Fruit fly (Drosophila melanogaster): ENCODE data around the gene sty.

DNA sequence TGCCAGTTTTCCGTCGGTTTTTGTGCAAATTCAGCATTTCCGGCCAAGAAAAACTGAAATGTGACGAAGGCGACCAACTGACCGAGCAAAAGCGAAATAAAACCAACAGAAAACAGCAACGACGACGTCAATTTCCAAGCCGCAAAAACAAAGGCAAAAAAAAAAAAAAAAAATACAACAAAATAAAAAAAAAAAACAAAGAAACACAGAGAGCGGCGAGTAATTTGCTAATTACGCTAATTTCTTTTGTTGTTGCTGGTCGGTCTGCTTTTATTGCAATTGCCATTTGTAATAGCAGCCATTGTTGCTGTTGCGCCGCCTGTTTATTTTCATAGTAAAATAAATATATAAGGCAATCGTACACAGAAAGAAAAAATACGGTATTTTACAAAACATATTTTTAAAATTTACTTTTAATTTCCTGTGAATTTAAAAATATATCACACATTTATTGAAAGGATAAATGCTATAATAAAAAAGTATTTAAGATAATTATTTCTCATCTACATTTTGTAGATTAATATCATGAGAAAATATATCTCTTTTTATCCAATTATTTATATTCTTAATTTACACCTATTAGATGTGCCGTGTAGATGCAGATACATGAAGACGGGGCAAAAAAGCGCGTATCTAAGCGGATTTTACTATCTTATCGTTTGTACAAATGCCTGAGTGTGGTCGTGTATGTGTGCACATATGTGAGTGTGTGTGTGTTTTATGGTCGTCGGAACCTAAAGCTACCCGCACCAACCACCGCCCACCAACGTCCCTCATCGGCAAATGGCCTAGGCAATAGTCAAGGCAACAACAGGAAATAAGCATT, 12.3 kb upstream of the sty start:
- no peak for TF ChIP-seq Tbp (GFP tag; optimal IDR thresholded peaks at IDR 0.05)
- TF ChIP-seq CG4360 (GFP tag; IDR thresholded peaks at IDR 0.05) = no peak
- peak; percentile 71 for TF ChIP-seq CG12391 (tag; optimal IDR thresholded peaks at IDR 0.05)
- TF ChIP-seq crc (GFP tag; optimal IDR thresholded peaks at IDR 0.05) = no peak
- no peak for TF ChIP-seq CG1024 (GFP tag; IDR thresholded peaks at IDR 0.05)
- no peak for TF ChIP-seq disco-r (GFP tag; optimal IDR thresholded peaks at IDR 0.05)
